Worm (Caenorhabditis elegans) whole organism, L1 larva: ENCODE results near the gene dhs-28.

Experiments used
- C34B4.2 ChIP-seq: sonication (generic microtip); optimal IDR thresholded peaks from 2 replicates; lab custom pipeline; 2017; ENCODE audit warnings: mild to moderate bottlenecking, missing genetic modification characterization, missing compliant biosample characterization
- aly-2 ChIP-seq: fragments of 150-350 bp; optimal IDR thresholded peaks from 2 replicates; lab custom pipeline; 2014; ENCODE audit warnings: missing biosample characterization, missing genetic modification characterization
- blmp-1 ChIP-seq: fragments of 150-350 bp; optimal IDR thresholded peaks from 2 replicates; lab custom pipeline; 2014; ENCODE audit warnings: missing biosample characterization, missing genetic modification characterization
- ceh-82 ChIP-seq, 3 experiments: fragments of 150-350 bp in 1 of 3; sonication (generic microtip) in 2 of 3; optimal IDR thresholded peaks; 2 replicates each; lab custom pipeline; 2014 to 2017; ENCODE audit warnings: missing biosample characterization in 3 of 3, missing genetic modification characterization in 3 of 3
- ces-1 ChIP-seq: fragments of 150-350 bp; optimal IDR thresholded peaks from 2 replicates; lab custom pipeline; 2014; ENCODE audit warnings: missing biosample characterization, missing genetic modification reagents, missing genetic modification characterization
- dpl-1 ChIP-seq, 3 experiments: fragments of 150-350 bp in 2 of 3; sonication (generic microtip) in 1 of 3; optimal IDR thresholded peaks; 2 replicates each; lab custom pipeline; 2014 to 2017; ENCODE audit warnings: missing biosample characterization in 3 of 3, missing genetic modification characterization in 3 of 3, missing genetic modification reagents in 3 of 3
- efl-1 ChIP-seq, 4 experiments: fragments of 150-350 bp; optimal IDR thresholded peaks in 3 of 4; peaks in 1 of 4; 1 replicate in 1 of 4; 2 replicates in 3 of 4; lab custom pipeline; 2014; ENCODE audit warnings: missing biosample characterization in 2 of 4, missing genetic modification characterization in 2 of 4, missing genetic modification reagents in 2 of 4
- egl-13 ChIP-seq: sonication (generic microtip); optimal IDR thresholded peaks from 2 replicates; lab custom pipeline; 2016; ENCODE audit warnings: missing genotype, missing genetic modification reagents, missing genetic modification characterization, missing compliant biosample characterization
- elt-3 ChIP-seq, 6 experiments: fragments of 150-350 bp in 1 of 6; sonication (generic microtip); optimal IDR thresholded peaks; 2 replicates each; lab custom pipeline; 2017 to 2018; ENCODE audit warnings: missing biosample characterization in 6 of 6, missing genetic modification characterization in 6 of 6, inconsistent platforms in 1 of 6
- ets-5 ChIP-seq: fragments of 200-800 bp; sonication (Bioruptor generic); IDR thresholded peaks from 2 replicates; pipeline ENCODE4 v1.3.6; 2022; ENCODE audit warnings: missing genetic modification characterization, missing compliant biosample characterization
- fkh-8 ChIP-seq: sonication (generic microtip); optimal IDR thresholded peaks from 2 replicates; lab custom pipeline; 2016; ENCODE audit warnings: mild to moderate bottlenecking, missing genetic modification characterization, missing compliant biosample characterization
- fos-1 ChIP-seq: fragments of 150-350 bp; optimal IDR thresholded peaks from 2 replicates; lab custom pipeline; 2014; ENCODE audit warnings: missing biosample characterization, missing genetic modification characterization
- hlh-4 ChIP-seq: sonication (generic microtip); optimal IDR thresholded peaks from 2 replicates; lab custom pipeline; 2016; ENCODE audit warnings: mild to moderate bottlenecking, missing genetic modification characterization, missing compliant biosample characterization
- hpl-2 ChIP-seq: fragments of 150-350 bp; optimal IDR thresholded peaks from 2 replicates; lab custom pipeline; 2014; ENCODE audit warnings: missing biosample characterization, missing genetic modification reagents, missing genetic modification characterization
- irx-1 ChIP-seq: sonication (generic microtip); optimal IDR thresholded peaks from 2 replicates; lab custom pipeline; 2016; ENCODE audit warnings: missing genetic modification characterization, missing compliant biosample characterization
- isw-1 ChIP-seq: fragments of 200-800 bp; sonication (Bioruptor generic); IDR thresholded peaks from 2 replicates; pipeline ENCODE4 v1.3.6; 2022; ENCODE audit warnings: missing genetic modification characterization, missing compliant biosample characterization
- jun-1 ChIP-seq: fragments of 150-350 bp; optimal IDR thresholded peaks from 2 replicates; lab custom pipeline; 2014; ENCODE audit warnings: missing biosample characterization, missing genetic modification reagents, missing genetic modification characterization
- lin-13 ChIP-seq: fragments of 150-350 bp; optimal IDR thresholded peaks from 2 replicates; lab custom pipeline; 2014; ENCODE audit warnings: missing biosample characterization, missing genetic modification reagents, missing genetic modification characterization
- lin-14 ChIP-seq: fragments of 200-800 bp; sonication (Bioruptor generic); optimal IDR thresholded peaks from 2 replicates; lab custom pipeline; 2018; ENCODE audit warnings: mild to moderate bottlenecking, missing genetic modification characterization, moderate library complexity, missing compliant biosample characterization
- lin-15B ChIP-seq: fragments of 150-350 bp; sonication (generic microtip); optimal IDR thresholded peaks from 3 replicates; lab custom pipeline; 2014; ENCODE audit warnings: missing biosample characterization, missing genetic modification characterization
- lin-35 ChIP-seq, 2 experiments: fragments of 150-350 bp; optimal IDR thresholded peaks; 2 replicates each; lab custom pipeline; 2014; ENCODE audit warnings: missing biosample characterization in 2 of 2, missing genetic modification characterization in 2 of 2, missing genetic modification reagents in 2 of 2
- lsy-2 ChIP-seq, 2 experiments: fragments of 150-350 bp; optimal IDR thresholded peaks; 2 replicates each; lab custom pipeline; 2014; ENCODE audit warnings: missing biosample characterization in 2 of 2, missing genetic modification characterization in 2 of 2
- mab-9 ChIP-seq: fragments of 200-800 bp; sonication (Bioruptor generic); IDR thresholded peaks from 2 replicates; pipeline ENCODE4 v1.3.6; 2022; ENCODE audit warnings: missing genetic modification reagents, missing genetic modification characterization, missing compliant biosample characterization
- mdl-1 ChIP-seq, 2 experiments: fragments of 150-350 bp; optimal IDR thresholded peaks; 2 replicates each; lab custom pipeline; 2014 to 2017; ENCODE audit warnings: missing biosample characterization in 2 of 2, missing genetic modification characterization in 2 of 2, inconsistent platforms in 1 of 2
- mef-2 ChIP-seq: fragments of 150-350 bp; optimal IDR thresholded peaks from 2 replicates; lab custom pipeline; 2014; ENCODE audit warnings: missing biosample characterization, missing genetic modification characterization
- mep-1 ChIP-seq: fragments of 150-350 bp; optimal IDR thresholded peaks from 2 replicates; lab custom pipeline; 2014; ENCODE audit warnings: missing biosample characterization, missing genetic modification characterization
- nhr-11 ChIP-seq: fragments of 150-350 bp; optimal IDR thresholded peaks from 2 replicates; lab custom pipeline; 2014; ENCODE audit warnings: missing biosample characterization, missing genetic modification characterization
- nhr-12 ChIP-seq: sonication (generic microtip); optimal IDR thresholded peaks from 2 replicates; lab custom pipeline; 2017; ENCODE audit warnings: missing biosample characterization, missing genetic modification characterization
- nhr-19 ChIP-seq: fragments of 200-800 bp; sonication (Bioruptor generic); conservative IDR thresholded peaks from 2 replicates; pipeline ENCODE4 v1.3.6; 2022; ENCODE audit warnings: missing genetic modification characterization, missing compliant biosample characterization
- nhr-20 ChIP-seq: sonication (generic microtip); optimal IDR thresholded peaks from 2 replicates; lab custom pipeline; 2016; ENCODE audit warnings: mild to moderate bottlenecking, missing genetic modification characterization, missing compliant biosample characterization
- nhr-47 ChIP-seq: sonication (generic microtip); optimal IDR thresholded peaks from 2 replicates; lab custom pipeline; 2016; ENCODE audit warnings: mild to moderate bottlenecking, missing genetic modification characterization, moderate library complexity, missing compliant biosample characterization
- nhr-71 ChIP-seq: sonication (generic microtip); optimal IDR thresholded peaks from 2 replicates; lab custom pipeline; 2016; ENCODE audit warnings: mild to moderate bottlenecking, missing genetic modification characterization, moderate library complexity, missing compliant biosample characterization
- nhr-76 ChIP-seq: sonication (generic microtip); optimal IDR thresholded peaks from 2 replicates; lab custom pipeline; 2017; ENCODE audit warnings: missing biosample characterization, missing genetic modification characterization
- nhr-85 ChIP-seq: sonication (generic microtip); peaks from one replicate; lab custom pipeline; 2016; ENCODE audit warnings: missing genetic modification characterization, inconsistent platforms, missing compliant biosample characterization
- nhr-90 ChIP-seq: sonication (generic microtip); optimal IDR thresholded peaks from 2 replicates; lab custom pipeline; 2016; ENCODE audit warnings: mild to moderate bottlenecking, missing genetic modification characterization, missing compliant biosample characterization; ENCODE audit not compliant: poor library complexity
- rnt-1 ChIP-seq: sonication (generic microtip); optimal IDR thresholded peaks from 2 replicates; lab custom pipeline; 2016; ENCODE audit warnings: mild to moderate bottlenecking, missing genetic modification characterization, moderate library complexity, missing compliant biosample characterization
- skn-1 ChIP-seq: fragments of 150-350 bp; optimal IDR thresholded peaks from 2 replicates; lab custom pipeline; 2014; ENCODE audit warnings: missing biosample characterization, missing genetic modification characterization
- snu-23 ChIP-seq: sonication (generic microtip); optimal IDR thresholded peaks from 2 replicates; lab custom pipeline; 2016; ENCODE audit warnings: missing genetic modification characterization, missing compliant biosample characterization
- swsn-7 ChIP-seq: sonication (generic microtip); optimal IDR thresholded peaks from 2 replicates; lab custom pipeline; 2016; ENCODE audit warnings: missing genetic modification characterization, missing compliant biosample characterization
- tbx-2 ChIP-seq: sonication (generic microtip); optimal IDR thresholded peaks from 2 replicates; lab custom pipeline; 2016; ENCODE audit warnings: missing genetic modification characterization, missing compliant biosample characterization
- unc-130 ChIP-seq: fragments of 150-350 bp; optimal IDR thresholded peaks from 2 replicates; lab custom pipeline; 2017; ENCODE audit warnings: missing biosample characterization, missing genetic modification characterization, inconsistent platforms
- unc-86 ChIP-seq: sonication (generic microtip); optimal IDR thresholded peaks from 2 replicates; lab custom pipeline; 2016; ENCODE audit warnings: missing genetic modification characterization, missing compliant biosample characterization
- xbp-1 ChIP-seq: sonication (generic microtip); optimal IDR thresholded peaks from 2 replicates; lab custom pipeline; 2016; ENCODE audit warnings: missing genetic modification characterization, missing compliant biosample characterization
- zip-4 ChIP-seq: fragments of 200-800 bp; sonication (Bioruptor generic); optimal IDR thresholded peaks from 2 replicates; lab custom pipeline; 2018; ENCODE audit warnings: mild to moderate bottlenecking, missing genetic modification characterization, moderate library complexity, missing compliant biosample characterization
- ztf-11 ChIP-seq, 2 experiments: sonication (generic microtip); optimal IDR thresholded peaks; 2 replicates each; lab custom pipeline; 2016 to 2017; ENCODE audit warnings: missing genetic modification characterization in 2 of 2, missing biosample characterization in 1 of 2, missing compliant biosample characterization in 1 of 2

The dhs-28 gene

DNA sequence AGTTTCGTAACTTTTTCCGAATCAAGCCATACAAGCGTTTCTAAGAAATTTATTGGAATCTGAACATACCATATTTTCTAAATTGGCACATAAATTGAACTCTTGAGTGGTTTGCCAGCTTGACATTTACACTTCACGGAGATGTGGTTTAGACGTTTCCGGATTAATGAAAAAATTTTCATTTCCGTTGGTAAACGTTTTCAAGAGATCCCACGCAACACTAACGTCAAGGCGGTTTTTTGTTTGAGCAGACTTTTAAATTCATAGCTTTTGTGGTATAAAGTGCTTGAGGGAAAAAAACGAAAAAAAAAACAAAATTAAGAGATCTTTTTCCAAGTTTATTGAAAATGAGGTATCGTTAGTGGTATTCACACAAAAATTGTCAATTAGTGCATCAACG is 16.9 kb downstream of the dhs-28 start, which contains the start of gene F41B4.2:
F41B4.2 (minus strand) TSS at position 101 of the 400 bp plus-strand sequence.
- TF ChIP-seq mab-9 (GFP tag; lab: Robert Waterston, UW) (no peak), blmp-1 (no peak), egl-13 (tag; lab: Kevin White, UChicago) (no peak), ces-1 (GFP tag; lab: Kevin White, UChicago) (no peak), nhr-11 (tag; lab: Kevin White, UChicago) (no peak), swsn-7 (tag; lab: Kevin White, UChicago) (no peak), nhr-47 (tag; lab: Kevin White, UChicago) (no peak), elt-3 (tag; optimal IDR thresholded peaks at IDR 0.05; lab: Kevin White, UChicago) (no peak), isw-1 (GFP tag; lab: Robert Waterston, UW) (no peak), hpl-2 (no peak), tbx-2 (no peak), hlh-4 (tag; lab: Kevin White, UChicago) (no peak), mdl-1 (tag; optimal IDR thresholded peaks at IDR 0.05; lab: Kevin White, UChicago) (no peak)

- TF ChIP-seq rnt-1 (tag; lab: Kevin White, UChicago) (peak; percentile 29), zip-4 (GFP tag; lab: Kevin White, UChicago) (peak; percentile 64), nhr-90 (peak; percentile 16), ceh-82 (tag; optimal IDR thresholded peaks at IDR 0.05; lab: Kevin White, UChicago) (peak in 1 of 3 experiments; percentile 30), fos-1 (tag; lab: Kevin White, UChicago) (no peak), lin-14 (GFP tag; lab: Kevin White, UChicago) (peak; percentile 61), skn-1 (tag; lab: Kevin White, UChicago) (peak; percentile 61), dpl-1 (GFP tag; optimal IDR thresholded peaks at IDR 0.05; lab: Kevin White, UChicago) (peak in 1 of 3 experiments; percentile 10), lin-13 (GFP tag; lab: Kevin White, UChicago) (no peak), nhr-20 (tag; lab: Kevin White, UChicago) (peak; percentile 21), unc-86 (tag; lab: Kevin White, UChicago) (no peak), mdl-1 (tag; optimal IDR thresholded peaks at IDR 0.05; lab: Kevin White, UChicago) (peak in 1 of 2 experiments; percentile 54), lsy-2 (tag; optimal IDR thresholded peaks at IDR 0.05; lab: Kevin White, UChicago) (peak; percentile 21 to 41), snu-23 (GFP tag; lab: Kevin White, UChicago) (peak; percentile 34), nhr-12 (tag; lab: Kevin White, UChicago) (no peak), nhr-71 (tag; lab: Kevin White, UChicago) (peak; percentile 48), xbp-1 (tag; lab: Kevin White, UChicago) (peak; percentile 99), C34B4.2 (no peak), mep-1 (peak; percentile 72), nhr-47 (tag; lab: Kevin White, UChicago) (peak; percentile 29), blmp-1 (peak; percentile 36), lin-35 (GFP tag; optimal IDR thresholded peaks at IDR 0.05; lab: Kevin White, UChicago) (peak in 1 of 2 experiments; percentile 9), aly-2 (tag; lab: Kevin White, UChicago) (no peak), efl-1 (optimal IDR thresholded peaks at IDR 0.05; lab: Kevin White, UChicago) (peak in 1 of 2 experiments; percentile 13), efl-1 (GFP tag; optimal IDR thresholded peaks at IDR 0.05 in 1 of 2; lab: Kevin White, UChicago) (peak in 1 of 2 experiments; percentile 9), nhr-76 (tag; lab: Kevin White, UChicago) (no peak), fkh-8 (tag; lab: Kevin White, UChicago) (no peak)
Measured at ce11 chrX:6836065-6836527, 17.9 kb downstream of the dhs-28 start, which contains the start of gene F41B4.3. TSS of gene F41B4.3 (minus strand) at chrX:6836115.

ce11 chrX:6840670-6841308 is 22.6 kb downstream of the dhs-28 start, which contains the start of the genes glr-6 and asg-2:
TSS of gene glr-6 (minus strand) at chrX:6840720.
TSS of gene asg-2 (plus strand) at chrX:6841258.
- no peak for TF ChIP-seq zip-4 (GFP tag; lab: Kevin White, UChicago)
- TF ChIP-seq snu-23 (GFP tag; lab: Kevin White, UChicago): peak; percentile 87
- peak; percentile 90 for TF ChIP-seq nhr-71 (tag; lab: Kevin White, UChicago)
- no peak for TF ChIP-seq ets-5 (GFP tag; lab: Robert Waterston, UW)
- TF ChIP-seq nhr-19 (GFP tag; lab: Robert Waterston, UW): peak; percentile 82
- TF ChIP-seq xbp-1 (tag; lab: Kevin White, UChicago): peak; percentile 93
- TF ChIP-seq jun-1 (tag; lab: Kevin White, UChicago): peak; percentile 58
- peak; percentile 86 for TF ChIP-seq lin-15B
- peak; percentile 86 for TF ChIP-seq nhr-20 (tag; lab: Kevin White, UChicago)
- peak in 1 of 2 experiments; percentile 25 for TF ChIP-seq ztf-11 (tag; optimal IDR thresholded peaks at IDR 0.05; lab: Kevin White, UChicago)
- TF ChIP-seq fkh-8 (tag; lab: Kevin White, UChicago): peak; percentile 77
- TF ChIP-seq unc-86 (tag; lab: Kevin White, UChicago): peak; percentile 44
- no peak for TF ChIP-seq nhr-12 (tag; lab: Kevin White, UChicago)
- TF ChIP-seq unc-130 (tag; lab: Kevin White, UChicago): peak; percentile 72
- peak; percentile 43 for TF ChIP-seq irx-1 (tag; lab: Kevin White, UChicago)
- TF ChIP-seq egl-13 (tag; lab: Kevin White, UChicago): peak; percentile 12
- TF ChIP-seq mdl-1 (tag; optimal IDR thresholded peaks at IDR 0.05; lab: Kevin White, UChicago): peak in 1 of 2 experiments; percentile 84
- TF ChIP-seq lin-35 (GFP tag; optimal IDR thresholded peaks at IDR 0.05; lab: Kevin White, UChicago): peak; percentile 63 to 89
- TF ChIP-seq ceh-82 (tag; optimal IDR thresholded peaks at IDR 0.05; lab: Kevin White, UChicago): peak; percentile 60 to 76 (median 62)
- TF ChIP-seq nhr-85 (tag; lab: Kevin White, UChicago): peak; percentile 88
- TF ChIP-seq mef-2 (tag; lab: Kevin White, UChicago): no peak
